Worm (Caenorhabditis elegans) whole organism, late embryonic: ENCODE results near the gene clec-216.

ENCODE experiments used
- dve-1 ChIP-seq: sonication (generic microtip); optimal IDR thresholded peaks from 2 replicates; lab custom pipeline; 2017; ENCODE audit warnings: antibody characterized with exemption, mild to moderate bottlenecking, missing genetic modification characterization, missing compliant biosample characterization
- nhr-11 ChIP-seq: fragments of 150-350 bp; optimal IDR thresholded peaks from 2 replicates; lab custom pipeline; 2014; ENCODE audit warnings: missing biosample characterization, missing genetic modification characterization

DNA sequence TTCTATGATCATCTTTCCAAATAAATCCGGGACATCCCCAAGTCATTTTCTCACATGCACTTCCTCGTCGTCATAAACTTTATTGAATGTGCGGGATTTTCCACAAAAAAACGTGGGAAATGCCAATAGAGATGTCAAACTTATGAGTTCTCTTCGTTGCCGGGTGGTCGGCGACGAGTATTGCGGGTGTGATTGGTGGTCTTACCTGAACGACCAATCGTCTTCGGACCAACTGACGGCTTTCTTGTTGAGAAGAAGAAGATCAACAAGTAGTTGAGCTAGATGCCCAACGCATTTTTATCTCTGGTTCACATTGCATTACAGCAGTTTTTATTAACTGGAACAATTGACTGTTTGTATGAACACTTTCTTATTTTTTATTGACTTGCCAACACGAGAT, 42.4 kb upstream of the clec-216 start:
- TF ChIP-seq dve-1 (no peak), nhr-11 (tag; lab: Kevin White, UChicago) (no peak)
